Fruit fly (Drosophila melanogaster) whole organism, pupa: ENCODE data around the gene Exn.

ENCODE experiments used
- CG10348 ChIP-seq: fragments of 200-800 bp; sonication (Bioruptor generic); IDR thresholded peaks from 2 replicates; pipeline ENCODE4 v1.3.6; 2022; ENCODE audit warnings: missing biosample characterization, missing genetic modification characterization
- CG12605 ChIP-seq: fragments of 200-800 bp; sonication (Bioruptor generic); IDR thresholded peaks from 2 replicates; pipeline ENCODE4 v1.3.6; 2022; ENCODE audit warnings: missing biosample characterization, missing genetic modification characterization
- CG13204 ChIP-seq: fragments of 200-800 bp; sonication (Bioruptor generic); optimal IDR thresholded peaks from 2 replicates; lab custom pipeline; 2018; ENCODE audit warnings: missing biosample characterization, mild to moderate bottlenecking, missing genetic modification characterization, moderate library complexity
- CG14655 ChIP-seq: fragments of 200-800 bp; sonication (Bioruptor generic); optimal IDR thresholded peaks from 3 replicates; lab custom pipeline; 2017; ENCODE audit warnings: mild to moderate bottlenecking, missing biosample characterization, missing genetic modification reagents, missing genetic modification characterization
- CG15710 ChIP-seq: fragments of 200-800 bp; sonication (Bioruptor generic); optimal IDR thresholded peaks from 2 replicates; lab custom pipeline; 2018; ENCODE audit warnings: missing biosample characterization, mild to moderate bottlenecking, missing genetic modification characterization, moderate library complexity
- CG17806 ChIP-seq: fragments of 200-800 bp; sonication (Bioruptor generic); optimal IDR thresholded peaks from 2 replicates; lab custom pipeline; 2018; ENCODE audit warnings: missing biosample characterization, mild to moderate bottlenecking, missing genetic modification characterization, moderate library complexity
- CG32121 ChIP-seq: fragments of 200-800 bp; sonication (Bioruptor generic); IDR thresholded peaks from 2 replicates; pipeline ENCODE4 v1.3.6; 2022; ENCODE audit warnings: missing biosample characterization, missing genetic modification characterization
- CG34367 ChIP-seq: fragments of 200-800 bp; sonication (Bioruptor generic); optimal IDR thresholded peaks from 2 replicates; lab custom pipeline; 2018; ENCODE audit warnings: missing biosample characterization, mild to moderate bottlenecking, missing genetic modification characterization
- CG4496 ChIP-seq: fragments of 200-800 bp; sonication (Bioruptor generic); IDR thresholded peaks from 3 replicates; pipeline ENCODE4 v1.3.6; 2022; ENCODE audit warnings: missing biosample characterization, missing genetic modification characterization
- CG8159 ChIP-seq: fragments of 200-800 bp; sonication (Bioruptor generic); optimal IDR thresholded peaks from 3 replicates; lab custom pipeline; 2018; ENCODE audit warnings: missing biosample characterization, mild to moderate bottlenecking, missing genetic modification characterization, moderate library complexity
- CG8301 ChIP-seq: fragments of 200-800 bp; sonication (Bioruptor generic); optimal IDR thresholded peaks from 2 replicates; lab custom pipeline; 2018; ENCODE audit warnings: missing biosample characterization, mild to moderate bottlenecking, missing genetic modification characterization
- CG9948 ChIP-seq: fragments of 200-800 bp; sonication (Bioruptor generic); optimal IDR thresholded peaks from 2 replicates; lab custom pipeline; 2018; ENCODE audit warnings: missing biosample characterization, mild to moderate bottlenecking, missing genetic modification characterization, moderate library complexity
- D1 ChIP-seq: fragments of 200-800 bp; sonication (Bioruptor generic); optimal IDR thresholded peaks from 2 replicates; lab custom pipeline; 2018; ENCODE audit warnings: missing biosample characterization, mild to moderate bottlenecking, missing genetic modification characterization, moderate library complexity
- EcR ChIP-seq: fragments of 200-800 bp; sonication (Bioruptor generic); optimal IDR thresholded peaks from 3 replicates; lab custom pipeline; 2019; ENCODE audit warnings: missing biosample characterization, missing genetic modification characterization, mild to moderate bottlenecking, moderate library complexity, missing genetic modification reagents
- Ets98B ChIP-seq: fragments of 200-800 bp; sonication (Bioruptor generic); IDR thresholded peaks from 2 replicates; pipeline ENCODE4 v1.3.6; 2022; ENCODE audit warnings: missing biosample characterization, missing genetic modification characterization
- Pif1A ChIP-seq: fragments of 200-800 bp; sonication (Bioruptor generic); optimal IDR thresholded peaks from 3 replicates; lab custom pipeline; 2016; ENCODE audit warnings: missing biosample characterization, missing genetic modification characterization
- Pif1B ChIP-seq: fragments of 200-800 bp; sonication (Bioruptor generic); optimal IDR thresholded peaks from 3 replicates; lab custom pipeline; 2016; ENCODE audit warnings: missing biosample characterization, missing genetic modification characterization
- Snoo ChIP-seq: fragments of 200-800 bp; sonication (Bioruptor generic); optimal IDR thresholded peaks from 3 replicates; lab custom pipeline; 2017; ENCODE audit warnings: missing biosample characterization, mild to moderate bottlenecking, missing genetic modification characterization, inconsistent platforms
- fd96Ca ChIP-seq: fragments of 200-800 bp; sonication (Bioruptor generic); IDR thresholded peaks from 3 replicates; pipeline ENCODE4 v1.3.6; 2022; ENCODE audit warnings: missing biosample characterization, missing genetic modification characterization
- gl ChIP-seq: fragments of 200-800 bp; sonication (Bioruptor generic); optimal IDR thresholded peaks from 2 replicates; lab custom pipeline; 2018; ENCODE audit warnings: missing biosample characterization, mild to moderate bottlenecking, missing genetic modification characterization
- rn ChIP-seq: fragments of 200-800 bp; sonication (Bioruptor generic); IDR thresholded peaks from 2 replicates; pipeline ENCODE4 v1.3.6; 2022; ENCODE audit warnings: missing biosample characterization, missing genetic modification characterization

The Exn gene

dm6 chr3L:17010492-17011303 lies 40.9 kb downstream of the Exn start:
- TF ChIP-seq CG34367 (tag; lab: Kevin White, UChicago) (no peak), CG15710 (tag; lab: Kevin White, UChicago) (peak; percentile 24), CG10348 (GFP tag; lab: Robert Waterston, UW) (no peak), CG17806 (tag; lab: Kevin White, UChicago) (no peak), CG12605 (no peak), D1 (tag; lab: Kevin White, UChicago) (no peak), Pif1A (no peak), rn (GFP tag; lab: Robert Waterston, UW) (no peak), CG13204 (peak; percentile 38), EcR (GFP tag; lab: Kevin White, UChicago) (peak; percentile 57), CG4496 (GFP tag; lab: Robert Waterston, UW) (no peak; the same call in 2 of the 3 replicates), Pif1B (GFP tag; lab: Kevin White, UChicago) (no peak), CG8159 (peak; percentile 49), Snoo (peak; percentile 50), fd96Ca (GFP tag; lab: Robert Waterston, UW) (peak; percentile 57; the same call in 2 of the 3 replicates), Ets98B (no peak; the same call in none of the 2 replicates), CG8301 (tag; lab: Kevin White, UChicago) (no peak), CG32121 (peak; percentile 56), gl (tag; lab: Kevin White, UChicago) (no peak), CG9948 (tag; lab: Kevin White, UChicago) (peak; percentile 23), CG14655 (GFP tag; lab: Kevin White, UChicago) (peak; percentile 35)

- TF ChIP-seq Snoo (no peak), CG8301 (tag; lab: Kevin White, UChicago) (peak; percentile 37), Pif1B (GFP tag; lab: Kevin White, UChicago) (no peak), CG15710 (tag; lab: Kevin White, UChicago) (no peak), gl (tag; lab: Kevin White, UChicago) (no peak), CG9948 (tag; lab: Kevin White, UChicago) (no peak), D1 (tag; lab: Kevin White, UChicago) (no peak), CG32121 (0 out of 2 replicates have a peak, but pooled peaks have one; percentile 10), EcR (GFP tag; lab: Kevin White, UChicago) (no peak), CG34367 (tag; lab: Kevin White, UChicago) (no peak), CG4496 (GFP tag; lab: Robert Waterston, UW) (peak; percentile 31; the same call in 1 of the 3 replicates), Pif1A (no peak), CG17806 (tag; lab: Kevin White, UChicago) (no peak), CG12605 (no peak), CG8159 (no peak), CG13204 (peak; percentile 61), CG14655 (GFP tag; lab: Kevin White, UChicago) (peak; percentile 51)
Observed at dm6 chr3L:17011351-17012016, 41.7 kb downstream of the Exn start.

- TF ChIP-seq CG15710 (tag; lab: Kevin White, UChicago), result peak; percentile 59
- TF ChIP-seq Pif1A, result peak; percentile 53
- TF ChIP-seq CG9948 (tag; lab: Kevin White, UChicago), result no peak
- peak; percentile 24 for TF ChIP-seq CG17806 (tag; lab: Kevin White, UChicago)
- TF ChIP-seq Ets98B, result peak; percentile 29; the same call in 1 of the 2 replicates
- TF ChIP-seq Pif1B (GFP tag; lab: Kevin White, UChicago), result no peak
- peak; percentile 53 for TF ChIP-seq EcR (GFP tag; lab: Kevin White, UChicago)
- TF ChIP-seq CG12605, result 0 out of 2 replicates have a peak, but pooled peaks have one; percentile 7
- peak; percentile 46 for TF ChIP-seq gl (tag; lab: Kevin White, UChicago)
- no peak for TF ChIP-seq CG10348 (GFP tag; lab: Robert Waterston, UW)
- no peak for TF ChIP-seq D1 (tag; lab: Kevin White, UChicago)
- TF ChIP-seq fd96Ca (GFP tag; lab: Robert Waterston, UW), result no peak
- TF ChIP-seq CG8159, result peak; percentile 49
- TF ChIP-seq CG8301 (tag; lab: Kevin White, UChicago), result no peak
- no peak for TF ChIP-seq CG14655 (GFP tag; lab: Kevin White, UChicago)
- peak; percentile 69 for TF ChIP-seq Snoo
- no peak for TF ChIP-seq rn (GFP tag; lab: Robert Waterston, UW)
- peak; percentile 50 for TF ChIP-seq CG13204
- TF ChIP-seq CG34367 (tag; lab: Kevin White, UChicago), result peak; percentile 47
- TF ChIP-seq CG32121, result 0 out of 2 replicates have a peak, but pooled peaks have one; percentile 8
- peak; percentile 36; the same call in 1 of the 3 replicates for TF ChIP-seq CG4496 (GFP tag; lab: Robert Waterston, UW)
Observed at dm6 chr3L:17012017-17012719, 42.4 kb downstream of the Exn start, which contains the start of gene CG3764. TSS of gene CG3764 (minus strand) at chr3L:17012565.
